2 fruit fly cellular contexts compared by ENCODE assay signal in genomic region chr3R:11024715-11025114, dm6.
TF ChIP-seq lines count a peak whose summit lies in the region.

No protein-coding gene starts in this region.

- no peak for TF ChIP-seq CTCF in whole organism, embryonic (GFP tag; optimal IDR thresholded peaks at IDR 0.05; lab: Kevin White, UChicago)

TF ChIP-seq in whole organism, embryonic, 481 proteins besides CTCF, POLR2A, EP300 and RAD21 (continues in another document):
- TF ChIP-seq insv (GFP tag; optimal IDR thresholded peaks at IDR 0.05; lab: Kevin White, UChicago) (no peak), zfh1 (GFP tag; IDR thresholded peaks at IDR 0.05; lab: Robert Waterston, UW) (0 out of 3 replicates have a peak, but pooled peaks have one; percentile 12), scrt (GFP tag; optimal IDR thresholded peaks at IDR 0.05; lab: Kevin White, UChicago) (peak; percentile 5), sens (GFP tag; lab: Kevin White, UChicago) (peak; percentile 38), Fer1 (GFP tag; optimal IDR thresholded peaks at IDR 0.05; lab: Kevin White, UChicago) (peak; percentile 28), abd-A (tag; optimal IDR thresholded peaks at IDR 0.05; lab: Kevin White, UChicago) (peak; percentile 22), lab (GFP tag; optimal IDR thresholded peaks at IDR 0.05; lab: Kevin White, UChicago) (peak; percentile 53), HLH4C (GFP tag; IDR thresholded peaks at IDR 0.05; lab: Robert Waterston, UW; ENCODE audit: partially characterized antibody) (no peak), cad (GFP tag; optimal IDR thresholded peaks at IDR 0.05; lab: Kevin White, UChicago) (no peak), CG13287 (GFP tag; IDR thresholded peaks at IDR 0.05; lab: Robert Waterston, UW; ENCODE audit: partially characterized antibody) (no peak), Abd-B (GFP tag; optimal IDR thresholded peaks at IDR 0.05; lab: Kevin White, UChicago) (no peak), CG10366 (GFP tag; IDR thresholded peaks at IDR 0.05; lab: Robert Waterston, UW) (no peak), dmrt99B (tag; optimal IDR thresholded peaks at IDR 0.05; lab: Kevin White, UChicago) (peak; percentile 26), Atf-2 (GFP tag; optimal IDR thresholded peaks at IDR 0.05; lab: Kevin White, UChicago) (no peak), CG12942 (GFP tag; optimal IDR thresholded peaks at IDR 0.05; lab: Kevin White, UChicago) (no peak), CG33557 (GFP tag; optimal IDR thresholded peaks at IDR 0.05; lab: Kevin White, UChicago) (no peak), BtbVII (GFP tag; optimal IDR thresholded peaks at IDR 0.05; lab: Kevin White, UChicago) (no peak), knrl (GFP tag; IDR thresholded peaks at IDR 0.05; lab: Robert Waterston, UW; ENCODE audit: partially characterized antibody) (no peak), CG9437 (GFP tag; optimal IDR thresholded peaks at IDR 0.05; lab: Kevin White, UChicago) (no peak), tio (GFP tag; optimal IDR thresholded peaks at IDR 0.05; lab: Kevin White, UChicago) (no peak), Taf1 (GFP tag; IDR thresholded peaks at IDR 0.05; lab: Robert Waterston, UW) (no peak), CG9932 (GFP tag; IDR thresholded peaks at IDR 0.05; lab: Robert Waterston, UW) (peak; percentile 27; the same call in 1 of the 2 replicates), Ptx1 (GFP tag; IDR thresholded peaks at IDR 0.05; lab: Robert Waterston, UW) (0 out of 2 replicates have a peak, but pooled peaks have one; percentile 11), stc (GFP tag; IDR thresholded peaks at IDR 0.05; lab: Robert Waterston, UW) (no peak), CoRest (tag; optimal IDR thresholded peaks at IDR 0.05; lab: Kevin White, UChicago) (no peak), CG3847 (GFP tag; IDR thresholded peaks at IDR 0.05; lab: Robert Waterston, UW) (0 out of 2 replicates have a peak, but pooled peaks have one; percentile 35), Bdp1 (GFP tag; optimal IDR thresholded peaks at IDR 0.05; lab: Kevin White, UChicago) (no peak), tgo (GFP tag; IDR thresholded peaks at IDR 0.05; lab: Robert Waterston, UW) (peak; percentile 22; the same call in 2 of the 3 replicates), Rfx (GFP tag; IDR thresholded peaks at IDR 0.05; lab: Robert Waterston, UW) (peak; percentile 42), lilli (GFP tag; optimal IDR thresholded peaks at IDR 0.05; lab: Kevin White, UChicago) (no peak), Usf (GFP tag; optimal IDR thresholded peaks at IDR 0.05; lab: Kevin White, UChicago) (no peak), CG4328 (GFP tag; optimal IDR thresholded peaks at IDR 0.05; lab: Kevin White, UChicago) (no peak), CG11456 (GFP tag; IDR thresholded peaks at IDR 0.05; lab: Robert Waterston, UW) (peak; percentile 56; the same call in 1 of the 3 replicates), Ets65A (GFP tag; lab: Kevin White, UChicago) (no peak), CG1024 (GFP tag; IDR thresholded peaks at IDR 0.05; lab: Robert Waterston, UW) (no peak), slbo (GFP tag; IDR thresholded peaks at IDR 0.05; lab: Robert Waterston, UW) (peak; percentile 49; the same call in 1 of the 2 replicates), CG14441 (GFP tag; IDR thresholded peaks at IDR 0.05; lab: Robert Waterston, UW) (peak; percentile 37; the same call in 1 of the 2 replicates), pfk (GFP tag; optimal IDR thresholded peaks at IDR 0.05; lab: Kevin White, UChicago) (no peak), yki (optimal IDR thresholded peaks at IDR 0.05; lab: Kevin White, UChicago) (no peak), Camta (GFP tag; optimal IDR thresholded peaks at IDR 0.05; lab: Kevin White, UChicago) (no peak), CG15269 (tag; optimal IDR thresholded peaks at IDR 0.05; lab: Kevin White, UChicago) (peak; percentile 35), ATbp (GFP tag; optimal IDR thresholded peaks at IDR 0.05; lab: Kevin White, UChicago) (no peak), Hmr (GFP tag; optimal IDR thresholded peaks at IDR 0.05; lab: Kevin White, UChicago) (peak; percentile 47), CG2120 (GFP tag; optimal IDR thresholded peaks at IDR 0.05; lab: Kevin White, UChicago) (peak; percentile 45), Dll (GFP tag; IDR thresholded peaks at IDR 0.05; lab: Robert Waterston, UW; ENCODE audit: partially characterized antibody) (no peak)

TF ChIP-seq in whole organism, pupa, 21 proteins besides CTCF, POLR2A, EP300 and RAD21:
- TF ChIP-seq fd96Ca (GFP tag; IDR thresholded peaks at IDR 0.05; lab: Robert Waterston, UW) (0 out of 3 replicates have a peak, but pooled peaks have one; percentile 7), EcR (GFP tag; optimal IDR thresholded peaks at IDR 0.05; lab: Kevin White, UChicago) (no peak)
